Worm (Caenorhabditis elegans) whole organism, L4 larva: Measurements from ENCODE around the gene Y113G7A.12.

ENCODE experiments used
- F10B5.3 ChIP-seq: sonication (generic microtip); optimal IDR thresholded peaks from 2 replicates; lab custom pipeline; 2016; ENCODE audit warnings: mild to moderate bottlenecking, missing genetic modification characterization, missing compliant biosample characterization
- aha-1 ChIP-seq: fragments of 150-350 bp; peaks from one replicate; lab custom pipeline; 2014; ENCODE audit warnings: missing biosample characterization, missing genetic modification characterization
- aly-2 ChIP-seq: sonication (generic microtip); optimal IDR thresholded peaks from 2 replicates; lab custom pipeline; 2018; ENCODE audit warnings: missing biosample characterization, missing genetic modification characterization
- ama-1 ChIP-seq: fragments of 150-350 bp; optimal IDR thresholded peaks from 2 replicates; lab custom pipeline; 2014; ENCODE audit warnings: inconsistent platforms, mixed read lengths
- daf-8 ChIP-seq: fragments of 200-800 bp; sonication (Bioruptor generic); IDR thresholded peaks from 2 replicates; pipeline ENCODE4 v1.3.6; 2022; ENCODE audit warnings: missing genetic modification characterization, missing compliant biosample characterization
- fos-1 ChIP-seq: fragments of 150-350 bp; optimal IDR thresholded peaks from 2 replicates; lab custom pipeline; 2014; ENCODE audit warnings: missing biosample characterization, missing genetic modification characterization
- lin-13 ChIP-seq: fragments of 150-350 bp; optimal IDR thresholded peaks from 2 replicates; lab custom pipeline; 2014; ENCODE audit warnings: missing biosample characterization, missing genetic modification reagents, missing genetic modification characterization
- mdl-1 ChIP-seq, 2 experiments: fragments of 150-350 bp in 1 of 2; sonication (generic microtip) in 1 of 2; optimal IDR thresholded peaks; 2 replicates each; lab custom pipeline; 2014 to 2017; ENCODE audit warnings: missing biosample characterization in 2 of 2, missing genetic modification characterization in 2 of 2

DNA sequence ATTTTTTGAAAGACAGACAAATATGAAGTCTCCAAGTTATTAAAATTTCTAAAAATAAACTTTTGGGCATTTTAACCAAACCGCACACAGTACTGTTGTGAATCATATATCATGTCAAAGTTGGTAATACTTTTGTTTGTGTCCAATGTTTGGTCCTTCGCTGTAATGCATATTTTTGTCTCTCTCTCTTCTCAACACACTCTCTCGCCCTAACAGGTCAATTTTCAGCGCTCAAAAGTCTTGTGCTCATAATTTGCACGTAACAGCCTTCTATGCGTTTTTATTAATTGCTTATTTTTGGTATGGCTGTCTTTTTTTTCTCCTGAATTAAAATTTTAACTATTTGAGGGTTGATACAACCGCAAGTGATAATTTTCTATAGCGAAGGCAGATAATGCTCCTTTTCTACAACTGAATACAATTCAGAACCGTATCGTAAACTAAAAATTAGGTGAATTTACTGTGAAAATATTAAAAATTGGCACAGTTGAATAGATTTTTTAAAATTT lies 19.4 kb downstream of the Y113G7A.12 start:
- TF ChIP-seq mdl-1 (tag; optimal IDR thresholded peaks at IDR 0.05; lab: Kevin White, UChicago) (no peak), fos-1 (tag; lab: Kevin White, UChicago) (no peak), aly-2 (no peak), lin-13 (GFP tag; lab: Kevin White, UChicago) (no peak), aha-1 (peak; percentile 79), F10B5.3 (no peak), ama-1 (lab: Kevin White, UChicago) (no peak), daf-8 (no peak)
